Worm (Caenorhabditis elegans) whole organism, midembryonic: ENCODE measurements around the gene lin-2.

Experiments used
- T22C8.4 ChIP-seq: fragments of 200-800 bp; sonication (Bioruptor generic); IDR thresholded peaks from 2 replicates; pipeline ENCODE4 v1.3.6; 2022; ENCODE audit warnings: missing genetic modification characterization, missing compliant biosample characterization
- cog-1 ChIP-seq: sonication (generic microtip); optimal IDR thresholded peaks from 2 replicates; lab custom pipeline; 2016; ENCODE audit warnings: missing genetic modification characterization, missing compliant biosample characterization
- flt-1 ChIP-seq: fragments of 200-800 bp; sonication (Bioruptor generic); IDR thresholded peaks from 2 replicates; pipeline ENCODE4 v1.3.6; 2022; ENCODE audit warnings: missing genetic modification characterization, missing compliant biosample characterization
- klf-2 ChIP-seq: fragments of 200-800 bp; sonication (Bioruptor generic); conservative IDR thresholded peaks from 2 replicates; pipeline ENCODE4 v1.3.6; 2022; ENCODE audit warnings: missing genetic modification reagents, missing genetic modification characterization, missing compliant biosample characterization
- med-1 ChIP-seq: sonication (generic microtip); optimal IDR thresholded peaks from 2 replicates; lab custom pipeline; 2017; ENCODE audit warnings: missing genetic modification characterization, mild to moderate bottlenecking, missing compliant biosample characterization, antibody characterized with exemption, missing genetic modification reagents; ENCODE audit not compliant: insufficient read depth
- ref-1 ChIP-seq: fragments of 200-800 bp; sonication (Bioruptor generic); conservative IDR thresholded peaks from 2 replicates; pipeline ENCODE4 v1.3.6; 2022; ENCODE audit warnings: missing genetic modification reagents, missing genetic modification characterization, missing compliant biosample characterization
- tab-1 ChIP-seq: fragments of 200-800 bp; sonication (Bioruptor generic); IDR thresholded peaks from 2 replicates; pipeline ENCODE4 v1.3.6; 2022; ENCODE audit warnings: missing genetic modification characterization, missing compliant biosample characterization
- ztf-23 ChIP-seq: fragments of 200-800 bp; sonication (Bioruptor generic); IDR thresholded peaks from 2 replicates; pipeline ENCODE4 v1.3.6; 2022; ENCODE audit warnings: missing genetic modification reagents, missing genetic modification characterization, missing compliant biosample characterization
- ztf-29 ChIP-seq: fragments of 200-800 bp; sonication (Bioruptor generic); IDR thresholded peaks from 2 replicates; pipeline ENCODE4 v1.3.6; 2022; ENCODE audit warnings: missing genetic modification reagents, missing genetic modification characterization, missing compliant biosample characterization

The lin-2 gene

DNA sequence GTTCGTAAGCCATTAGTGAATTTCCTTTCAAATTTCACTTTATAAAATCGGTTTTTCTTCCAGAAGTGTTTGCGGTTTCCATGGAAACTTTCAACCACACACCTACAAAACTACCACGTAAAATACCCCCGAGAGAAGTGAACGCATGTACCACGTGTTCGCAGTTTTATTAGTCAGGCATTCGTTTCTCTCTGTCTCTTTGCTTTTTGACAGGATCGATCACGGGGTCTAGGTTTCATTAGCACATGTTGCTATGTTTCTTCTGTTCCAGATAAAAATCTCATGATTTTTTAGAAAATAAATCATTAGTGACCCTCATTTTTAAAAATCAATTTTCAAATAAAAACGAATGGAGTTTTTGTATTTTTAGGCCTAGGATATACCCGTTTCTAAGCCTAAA, 30.6 kb upstream of the lin-2 start:
- TF ChIP-seq klf-2 (GFP tag; lab: Robert Waterston, UW) (no peak), med-1 (GFP tag; lab: Kevin White, UChicago) (no peak), ref-1 (GFP tag; lab: Robert Waterston, UW) (no peak), flt-1 (GFP tag; lab: Robert Waterston, UW) (no peak), cog-1 (tag; lab: Kevin White, UChicago) (no peak), ztf-29 (GFP tag; lab: Robert Waterston, UW) (no peak), tab-1 (GFP tag; lab: Robert Waterston, UW) (no peak), ztf-23 (GFP tag; lab: Robert Waterston, UW) (no peak), T22C8.4 (no peak)

DNA sequence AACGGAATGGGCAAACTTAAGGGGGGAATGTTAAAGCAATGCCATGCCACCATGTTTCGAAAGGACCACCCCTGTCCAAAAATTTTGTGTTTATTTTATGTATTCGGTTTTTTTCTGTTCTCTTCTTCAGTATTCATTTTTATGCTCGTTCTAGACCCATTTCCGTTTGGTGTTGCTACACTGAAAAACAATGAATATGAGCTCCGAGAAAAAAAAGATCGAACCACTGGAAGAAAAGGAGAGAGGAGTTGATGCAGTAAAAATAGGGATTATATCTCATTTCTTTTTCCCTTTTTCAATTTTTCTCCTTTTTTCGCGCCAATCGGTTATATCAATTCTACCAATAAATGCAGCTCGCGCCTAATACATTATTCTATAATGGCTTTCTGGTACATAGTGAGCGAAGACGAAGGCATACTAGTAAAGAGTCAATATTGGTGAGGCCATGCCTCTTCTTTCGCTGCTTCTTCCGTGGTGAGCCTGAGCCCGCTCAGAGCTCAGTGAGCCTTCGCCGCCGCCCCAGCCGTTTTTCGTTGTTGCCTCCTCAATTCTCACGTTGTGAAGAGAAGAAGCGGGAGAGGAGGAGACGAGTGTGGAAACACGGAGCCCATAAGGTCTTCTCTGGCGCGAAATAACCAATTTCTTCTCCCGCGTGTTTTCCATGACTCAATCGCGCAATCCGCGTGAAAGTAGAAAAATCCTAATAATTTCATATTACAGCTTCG, 26.3 kb upstream of the lin-2 start:
- no peak for TF ChIP-seq med-1 (GFP tag; lab: Kevin White, UChicago)
- no peak for TF ChIP-seq ref-1 (GFP tag; lab: Robert Waterston, UW)
- no peak for TF ChIP-seq tab-1 (GFP tag; lab: Robert Waterston, UW)
- TF ChIP-seq cog-1 (tag; lab: Kevin White, UChicago): no peak
- TF ChIP-seq ztf-29 (GFP tag; lab: Robert Waterston, UW): no peak
- no peak for TF ChIP-seq flt-1 (GFP tag; lab: Robert Waterston, UW)
- no peak for TF ChIP-seq ztf-23 (GFP tag; lab: Robert Waterston, UW)

DNA sequence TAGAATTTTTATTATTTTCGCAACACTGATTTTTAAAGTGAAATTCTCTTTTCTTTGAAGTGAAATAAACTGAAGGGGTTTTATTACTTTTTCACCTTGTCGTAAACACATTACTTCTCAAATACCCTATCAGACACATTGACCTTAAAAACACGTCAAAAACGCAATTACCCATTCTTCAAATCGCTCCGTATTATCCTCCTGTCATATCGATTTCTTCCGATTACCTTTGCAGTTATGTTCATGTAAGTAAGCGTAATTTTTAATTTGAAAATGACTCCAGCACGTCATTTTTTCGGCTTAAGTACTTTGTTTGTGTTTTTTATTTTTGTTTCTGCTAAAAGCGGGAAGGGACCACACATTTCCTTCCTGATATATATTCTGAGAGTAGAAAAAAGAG, 24.4 kb upstream of the lin-2 start:
- no peak for TF ChIP-seq tab-1 (GFP tag; lab: Robert Waterston, UW)
- no peak for TF ChIP-seq T22C8.4
- no peak for TF ChIP-seq ztf-23 (GFP tag; lab: Robert Waterston, UW)
- TF ChIP-seq med-1 (GFP tag; lab: Kevin White, UChicago): no peak
- no peak for TF ChIP-seq ref-1 (GFP tag; lab: Robert Waterston, UW)
- no peak for TF ChIP-seq cog-1 (tag; lab: Kevin White, UChicago)

DNA sequence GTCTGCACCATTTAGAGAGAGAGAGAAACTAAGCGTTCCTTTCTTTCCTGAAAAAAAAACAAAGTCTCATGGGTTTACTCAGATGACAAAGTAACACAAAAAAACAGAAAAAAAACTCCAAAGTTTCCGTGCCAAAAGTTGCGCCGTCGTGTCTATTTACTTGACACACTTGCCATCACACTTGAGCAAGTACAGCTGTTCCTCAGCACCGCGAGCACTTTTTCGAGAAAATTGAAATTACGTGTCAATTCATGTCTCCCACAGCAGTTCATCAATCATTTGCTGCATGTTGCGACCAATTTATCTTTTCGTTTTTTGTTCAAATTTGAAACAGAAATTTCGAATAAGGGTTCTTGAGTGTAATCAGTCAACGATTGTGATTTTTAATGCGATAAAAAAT, 22.6 kb upstream of the lin-2 start:
- TF ChIP-seq tab-1 (GFP tag; lab: Robert Waterston, UW) (no peak), ztf-29 (GFP tag; lab: Robert Waterston, UW) (no peak), cog-1 (tag; lab: Kevin White, UChicago) (no peak)

DNA sequence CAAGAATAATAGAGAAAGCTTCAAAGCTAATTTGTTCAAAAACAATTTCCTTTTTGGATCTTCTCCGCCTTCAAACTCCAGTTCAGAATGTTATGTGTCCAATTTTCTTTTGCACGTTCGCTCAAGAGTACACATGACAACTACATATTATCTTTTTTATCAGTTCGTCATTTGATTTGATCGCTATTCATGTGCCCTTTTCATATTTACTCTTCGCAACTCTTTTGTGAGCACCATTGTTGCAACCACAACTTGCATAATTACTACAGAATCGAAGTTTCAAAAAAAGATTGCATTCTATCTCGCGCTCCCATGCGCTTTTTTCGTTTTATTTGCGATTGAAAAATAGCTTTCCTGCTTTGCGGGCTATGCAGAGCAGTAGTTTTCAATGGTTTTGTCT, 21.4 kb upstream of the lin-2 start:
- TF ChIP-seq flt-1 (GFP tag; lab: Robert Waterston, UW) (no peak), ztf-23 (GFP tag; lab: Robert Waterston, UW) (no peak), T22C8.4 (no peak), ref-1 (GFP tag; lab: Robert Waterston, UW) (no peak), klf-2 (GFP tag; lab: Robert Waterston, UW) (no peak), ztf-29 (GFP tag; lab: Robert Waterston, UW) (no peak), med-1 (GFP tag; lab: Kevin White, UChicago) (no peak), tab-1 (GFP tag; lab: Robert Waterston, UW) (no peak), cog-1 (tag; lab: Kevin White, UChicago) (no peak)

DNA sequence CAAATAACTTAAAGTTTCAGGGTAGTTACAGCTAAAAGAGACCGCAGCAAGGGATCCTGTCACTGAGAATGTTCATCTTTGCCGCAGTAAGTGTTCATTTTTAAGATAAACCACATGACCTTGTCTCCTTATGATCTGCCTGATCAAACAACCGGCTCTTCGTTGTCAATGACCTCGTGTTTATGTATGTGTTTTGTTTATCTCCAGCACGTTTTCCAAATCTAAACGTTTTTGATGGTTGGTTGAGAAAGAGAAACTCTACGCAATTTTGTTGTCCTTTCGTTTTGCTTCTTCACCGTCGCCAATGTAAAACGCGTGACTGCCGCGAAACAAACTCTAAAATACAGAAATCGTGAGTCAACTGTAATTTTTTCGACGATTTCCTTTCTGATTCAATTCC, 20.2 kb upstream of the lin-2 start, which contains the start of gene tsct-1:
TSS of gene tsct-1 (plus strand) at position 12 of the 400 bp plus-strand sequence.
- TF ChIP-seq cog-1 (tag; lab: Kevin White, UChicago): no peak
- no peak for TF ChIP-seq flt-1 (GFP tag; lab: Robert Waterston, UW)

DNA sequence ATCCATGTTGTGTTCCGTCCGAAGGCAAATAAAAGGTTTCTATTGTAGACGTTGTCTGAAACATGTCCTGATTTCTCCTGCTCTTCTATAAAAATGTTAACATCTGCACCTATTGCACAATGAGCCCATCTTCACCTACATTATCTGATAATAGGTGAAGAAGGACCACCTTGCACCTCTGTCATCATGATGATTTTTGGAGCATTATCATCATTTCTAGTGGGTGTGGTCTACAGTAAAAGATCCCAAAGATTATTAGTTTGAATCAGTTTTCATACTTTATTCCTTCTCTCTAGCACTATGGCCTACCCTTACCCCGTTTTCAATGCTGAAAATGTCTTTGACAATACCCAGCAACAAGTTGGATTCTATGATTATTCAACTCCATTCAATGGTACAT, 16.5 kb upstream of the lin-2 start, which contains the start of gene med-1:
TSS of gene med-1 (plus strand) at position 301 of the 400 bp plus-strand sequence.
- TF ChIP-seq klf-2 (GFP tag; lab: Robert Waterston, UW) (no peak), ref-1 (GFP tag; lab: Robert Waterston, UW) (no peak)

DNA sequence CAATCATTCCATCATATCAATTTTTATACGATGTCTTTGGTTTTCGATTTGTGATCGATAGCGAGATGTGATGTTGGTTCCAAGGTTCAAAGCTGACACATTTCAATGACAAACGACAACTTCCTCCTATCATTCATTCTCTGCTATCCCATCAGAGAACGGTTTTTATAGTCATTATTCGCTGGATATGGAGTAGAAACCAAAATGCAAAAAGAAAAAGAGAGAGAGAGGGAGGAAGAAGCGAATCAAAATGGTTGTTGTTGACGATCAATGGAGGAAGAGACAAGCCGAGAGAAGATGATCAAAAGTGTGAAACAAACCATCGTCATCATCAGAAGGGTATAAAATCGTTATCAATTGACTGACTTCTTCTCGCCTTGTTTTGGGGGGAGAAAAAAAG, 11.6 kb upstream of the lin-2 start, which contains the start of gene T24D3.2:
TSS of gene T24D3.2 (plus strand) at position 304 of the 400 bp plus-strand sequence.
- TF ChIP-seq flt-1 (GFP tag; lab: Robert Waterston, UW) (no peak), tab-1 (GFP tag; lab: Robert Waterston, UW) (no peak), T22C8.4 (no peak), med-1 (GFP tag; lab: Kevin White, UChicago) (no peak), ztf-23 (GFP tag; lab: Robert Waterston, UW) (no peak), ztf-29 (GFP tag; lab: Robert Waterston, UW) (no peak), klf-2 (GFP tag; lab: Robert Waterston, UW) (no peak), ref-1 (GFP tag; lab: Robert Waterston, UW) (no peak), cog-1 (tag; lab: Kevin White, UChicago) (no peak)

DNA sequence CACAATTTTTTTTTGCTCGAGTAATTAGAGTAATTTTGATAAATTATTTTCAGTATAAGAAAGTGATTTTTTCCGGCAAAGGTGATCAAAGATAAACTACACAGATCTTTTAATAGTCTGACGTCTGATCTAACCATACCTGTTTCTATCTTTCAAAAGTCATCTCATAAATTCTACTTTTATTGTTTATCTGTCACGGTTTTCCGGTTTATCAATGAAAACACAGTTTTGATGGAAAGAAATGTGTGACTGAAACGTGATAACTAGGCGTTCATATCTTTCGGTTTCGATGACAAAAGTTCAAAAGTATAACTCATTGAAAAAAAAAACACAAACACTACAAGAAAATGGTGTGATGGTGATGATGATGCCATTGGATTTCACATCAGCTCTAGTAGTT, 8.7 kb upstream of the lin-2 start:
- TF ChIP-seq cog-1 (tag; lab: Kevin White, UChicago): no peak
- TF ChIP-seq med-1 (GFP tag; lab: Kevin White, UChicago): no peak
- TF ChIP-seq ztf-29 (GFP tag; lab: Robert Waterston, UW): no peak
- TF ChIP-seq ztf-23 (GFP tag; lab: Robert Waterston, UW): no peak
- no peak for TF ChIP-seq klf-2 (GFP tag; lab: Robert Waterston, UW)
- TF ChIP-seq T22C8.4: no peak

DNA sequence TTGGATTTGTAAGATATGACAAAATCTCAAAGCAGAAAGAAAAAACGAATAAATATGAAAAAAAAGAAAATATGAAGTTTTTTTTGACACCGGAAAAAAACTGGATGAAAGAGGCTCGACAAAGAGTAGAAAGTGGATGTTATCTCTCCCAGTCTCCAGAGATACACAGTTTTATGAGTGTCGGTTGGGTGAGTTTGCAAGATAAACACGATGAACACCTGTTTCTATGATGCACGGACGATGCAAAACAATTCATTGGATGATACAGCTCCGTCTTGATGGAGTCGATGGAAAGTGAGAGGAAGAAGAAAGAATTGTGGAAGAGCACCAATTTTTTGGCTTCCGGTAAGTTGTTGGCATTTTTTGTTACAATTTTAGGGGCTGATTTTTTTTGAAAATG, 2.0 kb upstream of the lin-2 start:
- TF ChIP-seq T22C8.4: no peak
- no peak for TF ChIP-seq med-1 (GFP tag; lab: Kevin White, UChicago)
- TF ChIP-seq flt-1 (GFP tag; lab: Robert Waterston, UW): no peak
- TF ChIP-seq tab-1 (GFP tag; lab: Robert Waterston, UW): no peak
- no peak for TF ChIP-seq ztf-23 (GFP tag; lab: Robert Waterston, UW)
- no peak for TF ChIP-seq cog-1 (tag; lab: Kevin White, UChicago)
- TF ChIP-seq klf-2 (GFP tag; lab: Robert Waterston, UW): no peak
- no peak for TF ChIP-seq ref-1 (GFP tag; lab: Robert Waterston, UW)
- TF ChIP-seq ztf-29 (GFP tag; lab: Robert Waterston, UW): no peak
